Fruit fly (Drosophila melanogaster) whole organism, wandering third instar larva: ENCODE data around the gene CG9609.

Experiments used
- Abd-B ChIP-seq: fragments of >200 bp; optimal IDR thresholded peaks from 2 replicates; lab custom pipeline; 2017; ENCODE audit warnings: missing biosample characterization, missing genetic modification characterization
- CG32264 ChIP-seq: fragments of 200-800 bp; sonication (Bioruptor generic); optimal IDR thresholded peaks from 2 replicates; lab custom pipeline; 2016; ENCODE audit warnings: missing biosample characterization, missing genetic modification characterization
- CG9705 ChIP-seq: fragments of 200-800 bp; sonication (Bioruptor generic); optimal IDR thresholded peaks from 2 replicates; lab custom pipeline; 2018; ENCODE audit warnings: missing biosample characterization, mild to moderate bottlenecking, missing genetic modification characterization
- CrebA ChIP-seq: fragments of 200-800 bp; sonication (Bioruptor generic); optimal IDR thresholded peaks from 2 replicates; lab custom pipeline; 2016; ENCODE audit warnings: missing biosample characterization, mild to moderate bottlenecking, missing genetic modification characterization, borderline replicate concordance
- Dfd ChIP-seq: fragments of >200 bp; optimal IDR thresholded peaks from 2 replicates; lab custom pipeline; 2017; ENCODE audit warnings: missing biosample characterization, missing genetic modification characterization
- Dif ChIP-seq: fragments of 200-275, 200-300 bp; sonication (Bioruptor generic); optimal IDR thresholded peaks from 2 replicates; lab custom pipeline; 2018; ENCODE audit warnings: missing biosample characterization, missing genetic modification characterization; ENCODE audit not compliant: partially characterized antibody
- GATAd ChIP-seq: sonication (Bioruptor generic); optimal IDR thresholded peaks from 2 replicates; lab custom pipeline; 2016; ENCODE audit warnings: missing biosample characterization, missing genetic modification characterization
- Hnf4 ChIP-seq: fragments of 200-800 bp; sonication (Bioruptor generic); optimal IDR thresholded peaks from 2 replicates; lab custom pipeline; 2016; ENCODE audit warnings: missing biosample characterization, mild to moderate bottlenecking, missing genetic modification characterization
- Hr83 ChIP-seq: fragments of 200-300 bp; sonication (Bioruptor generic); optimal IDR thresholded peaks from 2 replicates; lab custom pipeline; 2016; ENCODE audit warnings: missing biosample characterization, mild to moderate bottlenecking, missing genetic modification characterization, moderate library complexity; ENCODE audit not compliant: poor library complexity, severe bottlenecking
- Jra ChIP-seq: sonication (Bioruptor generic); optimal IDR thresholded peaks from 2 replicates; lab custom pipeline; 2016; ENCODE audit warnings: missing biosample characterization, missing genetic modification characterization
- Mio ChIP-seq: sonication (Bioruptor generic); optimal IDR thresholded peaks from 2 replicates; lab custom pipeline; 2016; ENCODE audit warnings: missing biosample characterization, missing genetic modification characterization
- Myc ChIP-seq: fragments of >200 bp; optimal IDR thresholded peaks from 2 replicates; lab custom pipeline; 2017
- N ChIP-seq: fragments of >200 bp; optimal IDR thresholded peaks from 2 replicates; lab custom pipeline; 2018; ENCODE audit warnings: missing biosample characterization, missing external identifiers, missing genetic modification characterization
- OdsH ChIP-seq: fragments of 200-800 bp; sonication (Bioruptor generic); optimal IDR thresholded peaks from 2 replicates; lab custom pipeline; 2016; ENCODE audit warnings: missing biosample characterization, mild to moderate bottlenecking, missing genetic modification characterization
- Rel ChIP-seq, 2 experiments: fragments of 200-800 bp; sonication (Bioruptor generic) in 1 of 2; optimal IDR thresholded peaks; 2 replicates in 1 of 2; 3 replicates in 1 of 2; lab custom pipeline; 2016 to 2019; ENCODE audit warnings: mild to moderate bottlenecking in 2 of 2, missing biosample characterization in 2 of 2, missing genetic modification characterization in 2 of 2, moderate library complexity in 1 of 2
- Sp1 ChIP-seq: fragments of 200-800 bp; sonication (Bioruptor generic); optimal IDR thresholded peaks from 3 replicates; lab custom pipeline; 2019; ENCODE audit warnings: missing biosample characterization, mild to moderate bottlenecking, missing genetic modification characterization, moderate library complexity
- Vsx2 ChIP-seq: fragments of 200-300, 225-300 bp; sonication (Bioruptor generic); optimal IDR thresholded peaks from 2 replicates; lab custom pipeline; 2018; ENCODE audit warnings: missing biosample characterization, missing genetic modification characterization; ENCODE audit not compliant: partially characterized antibody
- brk ChIP-seq: fragments of 200-800 bp; sonication (Bioruptor generic); optimal IDR thresholded peaks from 2 replicates; lab custom pipeline; 2016; ENCODE audit warnings: missing biosample characterization, mild to moderate bottlenecking, missing genetic modification characterization
- dl ChIP-seq, 2 experiments: fragments of 175-275, 200-275 bp in 1 of 2; fragments of 200-275 bp in 1 of 2; sonication (Bioruptor generic); optimal IDR thresholded peaks; lab custom pipeline; 2018; ENCODE audit warnings: mild to moderate bottlenecking in 2 of 2, missing biosample characterization in 2 of 2, missing genetic modification characterization in 2 of 2, moderate library complexity in 2 of 2; ENCODE audit not compliant: partially characterized antibody in 2 of 2, insufficient read depth in 1 of 2
- dmrt93B ChIP-seq: fragments of 200-800 bp; sonication (Bioruptor generic); optimal IDR thresholded peaks from 2 replicates; lab custom pipeline; 2018; ENCODE audit warnings: missing biosample characterization, mild to moderate bottlenecking, missing genetic modification characterization
- ey ChIP-seq: fragments of 200-800 bp; sonication (Bioruptor generic); optimal IDR thresholded peaks from 2 replicates; lab custom pipeline; 2016; ENCODE audit warnings: missing biosample characterization, missing genetic modification characterization
- foxo ChIP-seq, 2 experiments: fragments of 200-800 bp; sonication (Bioruptor generic); optimal IDR thresholded peaks; 2 replicates in 1 of 2; 3 replicates in 1 of 2; lab custom pipeline; 2016 to 2017; ENCODE audit warnings: missing biosample characterization in 2 of 2, missing genetic modification characterization in 2 of 2
- fru ChIP-seq: fragments of 200-800 bp; sonication (Bioruptor generic); optimal IDR thresholded peaks from 3 replicates; lab custom pipeline; 2016; ENCODE audit warnings: missing biosample characterization, mild to moderate bottlenecking, missing genetic modification characterization
- h ChIP-seq: fragments of 200-800 bp; sonication (Bioruptor generic); optimal IDR thresholded peaks from 3 replicates; lab custom pipeline; 2016; ENCODE audit warnings: missing biosample characterization, mild to moderate bottlenecking, missing genetic modification characterization
- lola ChIP-seq: fragments of >200 bp; optimal IDR thresholded peaks from 2 replicates; lab custom pipeline; 2017; ENCODE audit warnings: missing biosample characterization, missing genetic modification characterization
- pan ChIP-seq: fragments of >200 bp; optimal IDR thresholded peaks from 2 replicates; lab custom pipeline; 2017
- psq ChIP-seq: fragments of 200-800 bp; sonication (Bioruptor generic); optimal IDR thresholded peaks from 3 replicates; lab custom pipeline; 2017; ENCODE audit warnings: missing biosample characterization, mild to moderate bottlenecking, missing genetic modification characterization, moderate library complexity
- sage ChIP-seq: fragments of 200-800 bp; sonication (Bioruptor generic); optimal IDR thresholded peaks from 2 replicates; lab custom pipeline; 2016; ENCODE audit warnings: missing biosample characterization, mild to moderate bottlenecking, missing genetic modification characterization
- sv ChIP-seq: fragments of 200-800 bp; sonication (Bioruptor generic); optimal IDR thresholded peaks from 3 replicates; lab custom pipeline; 2016; ENCODE audit warnings: missing biosample characterization, missing genetic modification characterization
- tai ChIP-seq: sonication (Bioruptor generic); optimal IDR thresholded peaks from 2 replicates; lab custom pipeline; 2016; ENCODE audit warnings: missing biosample characterization, missing genetic modification characterization
- usp ChIP-seq: fragments of >200 bp; optimal IDR thresholded peaks from 2 replicates; lab custom pipeline; 2017; ENCODE audit warnings: missing biosample characterization, missing genetic modification characterization

The CG9609 gene

DNA sequence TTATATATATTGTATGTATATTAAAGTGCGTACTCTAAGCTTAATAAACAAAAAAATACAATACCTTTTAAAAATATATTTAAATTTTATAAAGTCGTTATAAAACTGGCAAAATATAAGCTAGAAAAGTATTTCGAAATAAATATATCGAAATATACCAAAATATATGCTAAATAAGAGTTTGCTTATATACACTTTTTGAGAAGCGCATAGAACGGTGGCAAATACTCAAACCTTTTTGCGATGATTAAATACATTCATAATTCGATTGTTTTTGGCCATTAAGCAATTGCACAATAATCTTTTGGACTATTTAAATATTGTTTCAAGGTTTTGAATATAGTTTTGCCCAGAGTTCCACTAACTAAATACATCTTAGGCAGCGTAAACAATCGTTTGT lies 22.3 kb upstream of the CG9609 start:
- TF ChIP-seq brk (GFP tag; lab: Kevin White, UChicago) (no peak), Rel (GFP tag; optimal IDR thresholded peaks at IDR 0.05; lab: Kevin White, UChicago) (no peak), Rel (tag; optimal IDR thresholded peaks at IDR 0.05; lab: Kevin White, UChicago) (no peak), Dif (GFP tag; lab: Kevin White, UChicago) (no peak), CG32264 (GFP tag; lab: Kevin White, UChicago) (no peak), CrebA (GFP tag; lab: Kevin White, UChicago) (no peak), N (GFP tag; lab: Kevin White, UChicago) (no peak)

DNA sequence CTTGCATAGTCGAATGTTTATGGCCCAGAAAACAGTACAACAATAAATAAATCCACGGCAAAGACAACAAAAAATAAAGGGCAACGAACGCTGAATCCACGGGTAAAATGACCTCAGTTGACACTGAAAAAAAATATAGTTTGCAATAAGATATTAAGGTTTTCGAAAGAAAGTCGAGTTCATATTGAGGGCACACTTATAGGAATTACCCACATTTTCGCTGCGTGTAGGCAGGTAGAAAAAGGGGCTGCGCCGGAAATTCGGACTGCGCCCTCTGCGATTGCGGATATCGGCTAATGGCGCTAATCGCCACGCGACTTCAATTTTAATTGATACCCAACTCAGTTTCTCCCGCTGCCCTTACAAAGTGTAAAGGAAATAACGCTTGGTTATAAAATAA lies 21.8 kb upstream of the CG9609 start:
- TF ChIP-seq dmrt93B (GFP tag; lab: Kevin White, UChicago), result no peak

DNA sequence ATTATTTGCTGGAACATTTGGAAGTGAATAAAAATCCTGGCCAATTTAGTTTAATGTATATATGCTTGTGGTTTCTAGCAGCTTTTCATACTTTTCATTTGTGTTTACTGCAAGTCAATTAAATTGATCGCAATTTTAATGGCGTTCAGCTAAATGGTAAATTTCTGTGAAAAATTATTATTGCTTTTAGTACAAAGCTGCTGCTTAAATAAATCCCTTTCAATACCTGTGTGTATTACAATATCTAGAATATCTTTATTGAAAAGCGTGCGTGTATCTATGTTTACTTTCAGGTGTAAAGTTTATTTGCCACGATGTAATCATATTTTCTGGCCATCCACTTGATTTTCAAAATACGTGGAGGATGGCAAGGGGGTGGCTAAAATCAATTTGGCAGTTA lies 19.0 kb upstream of the CG9609 start, which contains the start of gene ppk28:
Gene ppk28, plus strand, starts transcription at position 301 of the 400 bp plus-strand sequence.
- TF ChIP-seq GATAd (no peak), lola (GFP tag; lab: Kevin White, UChicago) (no peak), psq (no peak), CG9705 (GFP tag; lab: Kevin White, UChicago) (no peak), Hr83 (GFP tag; lab: Kevin White, UChicago) (no peak), N (GFP tag; lab: Kevin White, UChicago) (no peak), Myc (lab: Kevin White, UChicago) (no peak), foxo (GFP tag; optimal IDR thresholded peaks at IDR 0.05; lab: Kevin White, UChicago) (no peak)

DNA sequence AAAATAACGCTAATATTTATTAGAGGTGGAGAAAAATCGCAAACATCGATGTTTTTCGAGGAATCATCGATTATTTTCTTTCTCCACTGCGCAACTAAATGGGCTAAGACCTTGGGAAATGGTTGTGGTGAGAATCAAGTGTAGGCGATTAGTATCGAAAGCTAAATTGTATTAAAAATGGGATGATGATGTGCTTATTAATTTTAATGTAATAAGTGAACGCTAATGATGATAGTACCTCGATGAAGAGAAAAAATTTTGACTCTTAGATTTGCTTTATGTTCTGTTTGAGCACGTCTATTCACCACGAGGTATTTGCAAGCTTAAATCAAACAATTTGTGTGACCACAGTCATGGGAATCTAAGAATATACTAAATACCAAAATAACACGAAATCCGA lies 16.5 kb upstream of the CG9609 start, which contains the start of the genes Rai1 and CG13005:
Gene Rai1, minus strand, starts transcription at position 46 of the 400 bp plus-strand sequence.
Gene CG13005, plus strand, starts transcription at position 352 of the 400 bp plus-strand sequence.
- TF ChIP-seq Abd-B (GFP tag; lab: Kevin White, UChicago), result no peak
- peak; percentile 67 for TF ChIP-seq Myc (lab: Kevin White, UChicago)

DNA sequence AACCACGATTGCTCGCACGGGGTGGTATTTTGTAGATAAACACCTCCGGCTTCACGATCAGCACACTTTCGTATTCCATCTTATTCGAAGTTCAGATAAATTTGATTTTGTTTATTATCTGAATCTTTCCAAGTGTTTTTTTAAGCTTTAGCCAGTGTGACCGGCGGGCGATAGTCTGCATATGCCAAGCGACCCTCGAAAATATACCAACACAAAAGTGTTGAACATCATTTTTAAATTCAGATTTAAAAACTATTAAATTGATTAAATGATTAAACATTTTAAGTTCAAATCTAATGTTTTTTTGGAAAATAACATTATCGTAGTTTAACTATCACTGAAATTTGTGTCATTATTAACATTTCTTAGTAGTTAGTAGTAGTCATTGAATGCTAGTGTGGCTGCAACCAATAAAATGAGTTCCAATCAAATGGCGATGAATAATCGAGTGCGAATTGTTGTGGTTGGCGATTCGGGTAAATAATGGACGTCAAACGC lies 13.8 kb upstream of the CG9609 start, which contains the start of the genes CG9132 and CG4789:
Gene CG9132, minus strand, starts transcription at position 181 of the 498 bp plus-strand sequence.
Gene CG4789, plus strand, starts transcription at position 401 of the 498 bp plus-strand sequence.
- TF ChIP-seq Rel (GFP tag; optimal IDR thresholded peaks at IDR 0.05; lab: Kevin White, UChicago), result no peak
- TF ChIP-seq Rel (tag; optimal IDR thresholded peaks at IDR 0.05; lab: Kevin White, UChicago), result peak; percentile 11
- no peak for TF ChIP-seq GATAd
- TF ChIP-seq, all 38 proteins: peak for 1

DNA sequence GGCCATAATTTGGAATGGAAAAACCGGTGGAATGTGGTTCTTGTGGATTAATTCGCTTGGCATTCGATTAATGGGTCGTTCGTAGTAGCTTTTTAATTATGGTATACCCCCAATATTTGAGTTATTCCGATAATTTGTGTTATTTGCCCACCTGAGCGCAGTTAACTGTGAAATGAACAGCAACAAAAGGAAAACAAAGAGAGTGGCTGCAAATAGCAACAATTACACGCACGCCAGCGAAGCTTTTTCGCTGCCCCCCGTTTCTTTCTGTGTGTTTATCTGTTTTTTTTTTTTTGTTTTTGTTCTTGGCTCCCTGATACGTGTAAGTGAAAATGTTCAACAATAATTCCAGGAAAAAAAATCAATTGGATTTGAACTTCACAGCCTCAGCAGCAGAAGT lies 13.1 kb upstream of the CG9609 start:
- no peak for TF ChIP-seq Rel (GFP tag; optimal IDR thresholded peaks at IDR 0.05; lab: Kevin White, UChicago)
- TF ChIP-seq Rel (tag; optimal IDR thresholded peaks at IDR 0.05; lab: Kevin White, UChicago), result peak; percentile 72
- no peak for TF ChIP-seq sv (GFP tag; lab: Kevin White, UChicago)
- TF ChIP-seq CG32264 (GFP tag; lab: Kevin White, UChicago), result peak; percentile 3
- TF ChIP-seq Sp1 (GFP tag; lab: Kevin White, UChicago), result peak; percentile 13
- no peak for TF ChIP-seq Dfd (GFP tag; lab: Kevin White, UChicago)
- TF ChIP-seq Myc (lab: Kevin White, UChicago), result no peak
- peak; percentile 1 for TF ChIP-seq ey (GFP tag; lab: Kevin White, UChicago)
- peak; percentile 27 for TF ChIP-seq h (GFP tag; lab: Kevin White, UChicago)
- TF ChIP-seq fru (GFP tag; lab: Kevin White, UChicago), result peak; percentile 69
- TF ChIP-seq psq, result no peak
- TF ChIP-seq brk (GFP tag; lab: Kevin White, UChicago), result no peak
- TF ChIP-seq Jra (GFP tag; lab: Kevin White, UChicago), result no peak
- peak in 1 of 2 experiments; percentile 17 for TF ChIP-seq foxo (GFP tag; optimal IDR thresholded peaks at IDR 0.05; lab: Kevin White, UChicago)
- no peak for TF ChIP-seq GATAd
- TF ChIP-seq pan (lab: Kevin White, UChicago), result no peak
- TF ChIP-seq sage (GFP tag; lab: Kevin White, UChicago), result no peak
- no peak for TF ChIP-seq dl (GFP tag; optimal IDR thresholded peaks at IDR 0.05; lab: Kevin White, UChicago; ENCODE audit: insufficient read depth in 1 of 2, partially characterized antibody in 2 of 2)
- TF ChIP-seq, all 38 proteins: peak for 7

DNA sequence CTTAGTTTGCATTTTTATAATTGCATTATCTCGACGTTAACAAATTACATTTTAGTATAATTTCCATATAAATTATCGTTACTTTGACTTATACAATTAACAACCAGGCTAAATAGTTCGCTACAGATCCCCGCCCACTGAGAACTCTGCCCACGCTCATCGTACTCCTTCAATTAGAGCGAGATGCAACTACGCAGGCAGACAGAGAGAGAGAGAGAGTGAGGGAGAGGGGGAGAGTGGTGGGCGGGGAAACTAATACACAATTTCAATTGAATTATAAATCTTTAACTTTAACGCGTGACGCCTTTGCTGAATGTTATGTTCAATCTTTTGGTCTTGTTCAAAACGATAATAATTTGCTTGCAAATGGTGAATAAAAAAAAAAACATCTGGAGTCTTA lies 11.4 kb upstream of the CG9609 start:
- TF ChIP-seq dmrt93B (GFP tag; lab: Kevin White, UChicago) (no peak), Abd-B (GFP tag; lab: Kevin White, UChicago) (no peak), usp (no peak), CG9705 (GFP tag; lab: Kevin White, UChicago) (no peak), ey (GFP tag; lab: Kevin White, UChicago) (no peak), Vsx2 (GFP tag; lab: Kevin White, UChicago) (no peak), OdsH (GFP tag; lab: Kevin White, UChicago) (no peak), Hnf4 (no peak), tai (no peak), Mio (GFP tag; lab: Kevin White, UChicago) (no peak), sv (GFP tag; lab: Kevin White, UChicago) (no peak)
